Worm (Caenorhabditis elegans): ENCODE measurements around the gene C01B10.44.
"Not testable (repeated sequence)": the region's sequence is repeated elsewhere in the genome, so short reads cannot be mapped to it uniquely, and the experiment has no call there.

The C01B10.44 gene

DNA sequence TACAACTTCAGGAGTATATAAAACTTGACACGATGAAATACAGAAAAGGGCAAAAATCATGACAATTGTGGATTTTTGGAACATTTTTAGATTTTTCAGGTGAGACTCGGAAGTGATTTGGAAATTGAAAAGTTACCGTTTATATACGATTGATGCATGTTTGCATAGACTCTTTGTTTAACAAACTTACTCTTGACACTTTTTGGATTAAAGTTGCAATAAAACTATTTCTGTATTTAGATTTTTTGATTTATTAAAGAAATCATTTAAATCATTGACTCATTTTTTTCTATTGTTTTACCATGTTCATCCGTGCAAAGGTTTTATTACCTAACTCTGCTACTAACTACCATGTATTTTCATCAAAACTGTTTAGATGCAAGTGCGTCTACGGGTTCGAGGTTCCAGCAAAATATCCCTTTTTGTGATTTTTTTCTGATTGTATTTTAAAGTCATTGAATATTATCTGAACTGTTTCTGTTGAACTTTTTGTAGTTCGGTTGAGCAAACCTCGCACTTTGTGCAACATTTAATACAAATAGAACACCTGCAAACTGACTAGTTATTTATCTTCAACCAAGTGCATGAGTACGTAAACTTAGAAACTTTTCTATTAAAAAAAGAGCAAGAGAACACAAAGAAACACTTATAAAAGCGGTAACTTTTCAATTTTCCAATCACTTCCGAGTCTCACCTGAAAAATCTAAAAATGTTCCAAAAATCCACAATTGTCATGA lies 32.3 kb upstream of the C01B10.44 start, which contains the start of the genes nspb-1 and nspb-2:
TSS of gene nspb-1 (minus strand) at position 101 of the 737 bp plus-strand sequence.
TSS of gene nspb-2 (plus strand) at position 687 of the 737 bp plus-strand sequence.
- TF ChIP-seq efl-3 (GFP tag; optimal IDR thresholded peaks at IDR 0.05); vab-15 (tag; optimal IDR thresholded peaks at IDR 0.05); ets-5 (GFP tag; IDR thresholded peaks at IDR 0.05): not testable (repeated sequence)

DNA sequence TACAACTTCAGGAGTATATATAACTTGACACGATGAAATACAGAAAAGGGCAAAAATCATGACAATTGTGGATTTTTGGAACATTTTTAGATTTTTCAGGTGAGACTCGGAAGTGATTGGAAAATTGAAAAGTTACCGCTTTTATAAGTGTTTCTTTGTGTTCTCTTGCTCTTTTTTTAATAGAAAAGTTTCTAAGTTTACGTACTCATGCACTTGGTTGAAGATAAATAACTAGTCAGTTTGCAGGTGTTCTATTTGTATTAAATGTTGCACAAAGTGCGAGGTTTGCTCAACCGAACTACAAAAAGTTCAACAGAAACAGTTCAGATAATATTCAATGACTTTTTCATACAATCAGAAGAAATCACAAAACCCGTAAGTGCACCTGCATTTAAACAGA lies 28.6 kb upstream of the C01B10.44 start, which contains the start of gene nspb-3:
TSS of gene nspb-3 (minus strand) at position 101 of the 400 bp plus-strand sequence.
- not testable (repeated sequence) for TF ChIP-seq unc-86 (tag; optimal IDR thresholded peaks at IDR 0.05); alr-1 (tag; optimal IDR thresholded peaks at IDR 0.05; ENCODE audit: borderline replicate concordance); rnt-1 (tag; optimal IDR thresholded peaks at IDR 0.05)

DNA sequence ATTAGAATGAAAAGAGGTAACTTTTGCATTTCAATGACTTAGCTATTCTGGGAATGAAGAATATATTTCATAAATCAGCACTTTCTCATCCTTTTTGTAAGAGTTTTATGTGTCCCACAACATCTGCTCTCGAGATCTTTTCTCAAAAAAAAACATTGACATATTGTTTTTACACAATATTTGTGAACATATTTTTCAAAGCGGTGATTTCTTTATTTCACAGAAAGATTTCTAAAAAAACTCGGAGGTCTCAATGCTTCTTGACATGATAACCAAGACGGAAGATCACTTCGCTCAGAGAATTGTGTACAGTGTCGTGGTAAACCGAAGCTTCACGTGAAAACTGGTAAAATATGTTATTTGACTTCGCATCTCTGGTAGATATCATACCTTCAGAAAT lies 27.6 kb upstream of the C01B10.44 start, which contains the start of gene F38A5.22:
TSS of gene F38A5.22 (minus strand) at position 29 of the 400 bp plus-strand sequence.
- TF ChIP-seq nhr-84 (tag; optimal IDR thresholded peaks at IDR 0.05) (no peak), ztf-4 (tag; optimal IDR thresholded peaks at IDR 0.05) (no peak), nhr-19 (GFP tag; conservative IDR thresholded peaks at IDR 0.05) (no peak), dpl-1 (GFP tag; optimal IDR thresholded peaks at IDR 0.05) (no peak), skn-1 (tag; optimal IDR thresholded peaks at IDR 0.05) (no peak), fkh-8 (tag; optimal IDR thresholded peaks at IDR 0.05) (no peak), C34B4.2 (tag; optimal IDR thresholded peaks at IDR 0.05) (no peak), ceh-90 (tag; optimal IDR thresholded peaks at IDR 0.05) (no peak), tlp-1 (tag; optimal IDR thresholded peaks at IDR 0.05) (no peak), irx-1 (tag; optimal IDR thresholded peaks at IDR 0.05) (no peak), unc-86 (tag; optimal IDR thresholded peaks at IDR 0.05) (no peak), zip-4 (GFP tag; optimal IDR thresholded peaks at IDR 0.05) (no peak), blmp-1 (tag; optimal IDR thresholded peaks at IDR 0.05) (no peak), ceh-88 (GFP tag; IDR thresholded peaks at IDR 0.05) (no peak), tbx-2 (tag; optimal IDR thresholded peaks at IDR 0.05) (no peak), ets-5 (GFP tag; IDR thresholded peaks at IDR 0.05) (no peak), egl-13 (tag; optimal IDR thresholded peaks at IDR 0.05) (no peak), nhr-11 (tag; optimal IDR thresholded peaks at IDR 0.05) (no peak), aha-1 (tag; optimal IDR thresholded peaks at IDR 0.05) (no peak), unc-98 (GFP tag; IDR thresholded peaks at IDR 0.05) (no peak)

DNA sequence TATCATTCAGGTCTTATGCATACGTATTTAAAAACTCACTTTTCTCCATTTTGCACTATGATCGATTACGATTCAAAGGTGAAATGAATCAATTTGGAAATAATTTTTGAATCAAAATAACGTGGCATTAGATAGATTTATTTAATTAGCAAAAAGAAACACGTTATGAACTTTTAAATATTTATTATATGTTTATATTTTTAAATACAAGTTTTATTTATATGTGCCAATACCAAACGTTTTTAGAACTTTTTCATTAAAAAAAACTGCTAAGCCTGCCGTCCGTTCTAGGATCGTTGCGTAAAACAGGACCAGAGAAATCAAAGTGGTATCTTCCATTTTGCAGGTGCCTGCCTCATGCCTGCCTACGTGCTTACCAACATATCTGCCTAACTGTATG lies 26.2 kb upstream of the C01B10.44 start, which contains the start of gene F38A5.6:
TSS of gene F38A5.6 (minus strand) at position 101 of the 400 bp plus-strand sequence.
- TF ChIP-seq efl-1 (optimal IDR thresholded peaks at IDR 0.05) (no peak), efl-1 (GFP tag; optimal IDR thresholded peaks at IDR 0.05 in 1 of 2) (peak in 1 of 2 experiments; percentile 88), fos-1 (tag; optimal IDR thresholded peaks at IDR 0.05) (no peak), nhr-47 (tag; optimal IDR thresholded peaks at IDR 0.05) (no peak), tbx-2 (tag; optimal IDR thresholded peaks at IDR 0.05) (no peak)

DNA sequence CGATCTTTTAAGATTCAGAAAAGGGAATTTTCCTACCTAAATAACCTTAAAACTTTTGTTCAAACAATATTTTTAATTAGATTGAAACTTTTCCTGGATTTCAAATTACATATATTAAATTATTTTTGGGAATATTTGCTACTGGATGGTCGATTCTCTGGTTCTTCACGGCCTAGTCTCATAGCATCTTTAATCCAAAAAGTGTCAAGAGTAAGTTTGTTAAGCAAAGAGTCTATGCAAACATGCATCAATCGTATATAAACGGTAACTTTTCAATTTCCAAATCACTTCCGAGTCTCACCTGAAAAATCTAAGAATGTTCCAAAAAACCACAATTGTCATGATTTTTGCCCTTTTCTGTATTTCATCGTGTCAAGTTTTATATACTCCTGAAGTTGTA lies 25.6 kb upstream of the C01B10.44 start, which contains the start of gene nspb-4:
TSS of gene nspb-4 (plus strand) at position 301 of the 400 bp plus-strand sequence.
- not testable (repeated sequence) for TF ChIP-seq C16A3.4, ztf-4, lin-15B (tag; optimal IDR thresholded peaks at IDR 0.05)

DNA sequence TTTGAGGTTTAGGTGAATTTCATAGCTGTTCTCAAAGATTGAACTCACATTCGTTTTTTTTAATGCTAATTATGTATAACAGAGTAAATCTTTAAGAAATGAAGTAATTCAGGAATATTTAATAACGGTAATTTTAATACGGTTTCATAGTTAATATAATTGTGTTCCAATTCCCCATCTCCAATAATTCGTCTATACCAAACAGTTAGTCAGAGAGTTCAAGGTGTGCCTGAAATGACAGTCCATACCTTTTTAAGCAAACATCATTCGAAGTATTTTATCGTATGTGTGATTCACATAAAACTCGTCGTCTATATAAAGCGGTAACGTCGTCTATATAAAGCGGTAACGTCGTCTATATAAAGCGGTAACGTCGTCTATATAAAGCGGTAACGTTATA lies 24.8 kb upstream of the C01B10.44 start, which contains the start of gene nspb-5:
TSS of gene nspb-5 (plus strand) at position 301 of the 400 bp plus-strand sequence.
- TF ChIP-seq zag-1 (tag; optimal IDR thresholded peaks at IDR 0.05); Y116A8C.19 (tag; optimal IDR thresholded peaks at IDR 0.05; ENCODE audit: borderline replicate concordance); nhr-77 (tag; optimal IDR thresholded peaks at IDR 0.05): not testable (repeated sequence)
